Worm (Caenorhabditis elegans): Measurements from ENCODE around the gene kgb-2.

DNA sequence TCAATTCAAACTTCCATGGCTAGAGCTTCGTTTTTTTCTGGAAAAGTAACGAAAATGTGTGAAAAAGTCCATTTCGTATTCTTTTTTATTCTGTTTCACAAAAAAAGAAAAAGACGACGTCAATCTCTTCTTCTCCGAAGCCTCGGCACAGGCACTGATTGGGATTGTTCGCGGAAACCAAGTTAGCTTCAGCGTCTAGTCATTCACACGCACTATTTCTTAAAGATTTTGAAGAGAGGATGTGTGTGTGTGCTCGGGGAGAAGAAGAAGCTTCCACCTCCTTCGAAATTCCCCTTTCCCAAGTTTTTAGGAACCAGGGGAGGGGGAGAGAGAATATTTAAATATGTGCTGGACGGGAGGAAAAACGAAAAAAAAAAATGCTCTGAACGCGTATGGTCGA lies 19.9 kb downstream of the kgb-2 start:
- TF ChIP-seq lim-7 (GFP tag; IDR thresholded peaks at IDR 0.05) = no peak
- no peak for TF ChIP-seq nhr-25 (tag; optimal IDR thresholded peaks at IDR 0.05; ENCODE audit: borderline replicate concordance, insufficient read depth)
- peak; percentile 47 for TF ChIP-seq fkh-10 (GFP tag; optimal IDR thresholded peaks at IDR 0.05)
- TF ChIP-seq pha-4 (GFP tag; IDR thresholded peaks at IDR 0.05) = no peak
- TF ChIP-seq pha-4 (tag; optimal IDR thresholded peaks at IDR 0.05) = no peak
- TF ChIP-seq lin-1 (GFP tag; IDR thresholded peaks at IDR 0.05) = no peak
- no peak for TF ChIP-seq arid-1 (GFP tag; conservative IDR thresholded peaks at IDR 0.05)
- peak; percentile 58 for TF ChIP-seq ces-1 (GFP tag; optimal IDR thresholded peaks at IDR 0.05)
- TF ChIP-seq dmd-9 (GFP tag; IDR thresholded peaks at IDR 0.05) = no peak
- no peak for TF ChIP-seq nhr-48 (tag; optimal IDR thresholded peaks at IDR 0.05)
- no peak for TF ChIP-seq unc-62 (GFP tag; optimal IDR thresholded peaks at IDR 0.05 in 1 of 2)
- no peak for TF ChIP-seq unc-62 (tag; optimal IDR thresholded peaks at IDR 0.05)
- TF ChIP-seq egl-27 (tag; optimal IDR thresholded peaks at IDR 0.05) = no peak
- no peak for TF ChIP-seq D1046.2 (GFP tag; IDR thresholded peaks at IDR 0.05)

Data from whole organism, L4 larva.